Fruit fly (Drosophila melanogaster): ENCODE data around the gene CG5412.

dm6 chr3R:20605562-20606155, 28.8 kb downstream of the CG5412 start:
- TF ChIP-seq psq (optimal IDR thresholded peaks at IDR 0.05) (no peak), h (optimal IDR thresholded peaks at IDR 0.05) (no peak), Myc (optimal IDR thresholded peaks at IDR 0.05) (no peak)
